Worm (Caenorhabditis elegans) whole organism, L3 larva: ENCODE data around the gene F56D6.12.
"Not testable (repeated sequence)": the region's sequence is repeated elsewhere in the genome, so short reads cannot be mapped to it uniquely, and the experiment has no call there.

Experiments used
- R02D3.7 ChIP-seq: fragments of 150-350 bp; optimal IDR thresholded peaks from 2 replicates; lab custom pipeline; 2014; ENCODE audit warnings: missing biosample characterization, missing genetic modification characterization
- aly-2 ChIP-seq: fragments of 150-350 bp; optimal IDR thresholded peaks from 2 replicates; lab custom pipeline; 2014; ENCODE audit warnings: missing biosample characterization, missing genetic modification characterization
- ama-1 ChIP-seq: fragments of 150-350 bp; optimal IDR thresholded peaks from 2 replicates; lab custom pipeline; 2018
- ceh-16 ChIP-seq: sonication (generic microtip); optimal IDR thresholded peaks from 2 replicates; lab custom pipeline; 2017; ENCODE audit warnings: missing biosample characterization, missing genetic modification characterization
- ceh-28 ChIP-seq: fragments of 150-350 bp; optimal IDR thresholded peaks from 2 replicates; lab custom pipeline; 2014; ENCODE audit warnings: missing biosample characterization, missing genetic modification reagents, missing genetic modification characterization
- ceh-82 ChIP-seq: fragments of 150-350 bp; optimal IDR thresholded peaks from 2 replicates; lab custom pipeline; 2014; ENCODE audit warnings: missing biosample characterization, missing genetic modification characterization
- ceh-9 ChIP-seq: sonication (generic microtip); optimal IDR thresholded peaks from 2 replicates; lab custom pipeline; 2018; ENCODE audit warnings: missing biosample characterization, missing genetic modification characterization
- egl-27 ChIP-seq: sonication (generic microtip); optimal IDR thresholded peaks from 4 replicates; lab custom pipeline; 2017; ENCODE audit warnings: missing biosample characterization, missing genetic modification reagents, missing genetic modification characterization
- elt-2 ChIP-seq: sonication (generic microtip); optimal IDR thresholded peaks from 2 replicates; lab custom pipeline; 2016; ENCODE audit warnings: missing genetic modification reagents, mild to moderate bottlenecking, missing genetic modification characterization, missing compliant biosample characterization
- fkh-10 ChIP-seq: sonication (generic microtip); optimal IDR thresholded peaks from 2 replicates; lab custom pipeline; 2017; ENCODE audit warnings: missing biosample characterization, missing genetic modification reagents, missing genetic modification characterization
- fkh-2 ChIP-seq: fragments of 150-350 bp; optimal IDR thresholded peaks from 2 replicates; lab custom pipeline; 2014; ENCODE audit warnings: missing biosample characterization, missing genetic modification reagents, missing genetic modification characterization
- jun-1 ChIP-seq: fragments of 150-350 bp; optimal IDR thresholded peaks from 2 replicates; lab custom pipeline; 2014; ENCODE audit warnings: missing biosample characterization, missing genetic modification reagents, missing genetic modification characterization
- lin-39 ChIP-seq: fragments of 150-350 bp; optimal IDR thresholded peaks from 2 replicates; lab custom pipeline; 2018; ENCODE audit warnings: missing biosample characterization, missing genetic modification reagents, missing genetic modification characterization
- lsy-12 ChIP-seq: sonication (generic microtip); optimal IDR thresholded peaks from 2 replicates; lab custom pipeline; 2016; ENCODE audit warnings: mild to moderate bottlenecking, missing genetic modification characterization, missing compliant biosample characterization
- mdl-1 ChIP-seq: fragments of 150-350 bp; optimal IDR thresholded peaks from 2 replicates; lab custom pipeline; 2014; ENCODE audit warnings: missing biosample characterization, missing genetic modification characterization
- mml-1 ChIP-seq: fragments of 150-350 bp; sonication (generic microtip); optimal IDR thresholded peaks from 3 replicates; lab custom pipeline; 2014; ENCODE audit warnings: missing biosample characterization, missing genetic modification characterization
- nhr-11 ChIP-seq: fragments of 150-350 bp; optimal IDR thresholded peaks from 2 replicates; lab custom pipeline; 2014; ENCODE audit warnings: missing biosample characterization, missing genetic modification characterization
- nhr-12 ChIP-seq: fragments of 150-350 bp; optimal IDR thresholded peaks from 2 replicates; lab custom pipeline; 2014; ENCODE audit warnings: missing biosample characterization, missing genetic modification characterization
- nhr-237 ChIP-seq: fragments of 150-350 bp; optimal IDR thresholded peaks from 2 replicates; lab custom pipeline; 2014; ENCODE audit warnings: missing biosample characterization, missing genetic modification characterization
- nhr-25 ChIP-seq: sonication (generic microtip); optimal IDR thresholded peaks from 2 replicates; lab custom pipeline; 2017; ENCODE audit warnings: missing biosample characterization, missing genetic modification characterization
- nhr-28 ChIP-seq: fragments of 150-350 bp; optimal IDR thresholded peaks from 2 replicates; lab custom pipeline; 2014; ENCODE audit warnings: missing biosample characterization, missing genetic modification characterization
- nhr-76 ChIP-seq: fragments of 150-350 bp; sonication (generic microtip); optimal IDR thresholded peaks from 5 replicates; lab custom pipeline; 2014; ENCODE audit warnings: missing biosample characterization, missing genetic modification characterization
- pha-4 ChIP-seq: fragments of 150-350 bp; optimal IDR thresholded peaks from 2 replicates; lab custom pipeline; 2014; ENCODE audit warnings: missing biosample characterization, missing genetic modification reagents, missing genetic modification characterization
- pqm-1 ChIP-seq: fragments of 150-350 bp; optimal IDR thresholded peaks from 2 replicates; lab custom pipeline; 2017; ENCODE audit warnings: missing biosample characterization, missing genetic modification characterization, inconsistent platforms
- tbx-2 ChIP-seq: sonication (generic microtip); optimal IDR thresholded peaks from 2 replicates; lab custom pipeline; 2016; ENCODE audit warnings: mild to moderate bottlenecking, missing genetic modification characterization, missing compliant biosample characterization
- unc-39 ChIP-seq: sonication (generic microtip); optimal IDR thresholded peaks from 4 replicates; lab custom pipeline; 2017; ENCODE audit warnings: missing biosample characterization, missing genetic modification characterization
- unc-62 ChIP-seq: fragments of 150-350 bp; sonication (generic microtip); optimal IDR thresholded peaks from 4 replicates; lab custom pipeline; 2014; ENCODE audit warnings: missing biosample characterization, missing genetic modification reagents, missing genetic modification characterization
- zag-1 ChIP-seq: fragments of 150-350 bp; optimal IDR thresholded peaks from 2 replicates; lab custom pipeline; 2014; ENCODE audit warnings: missing biosample characterization, missing genetic modification characterization
- ztf-4 ChIP-seq: fragments of 150-350 bp; optimal IDR thresholded peaks from 2 replicates; lab custom pipeline; 2014; ENCODE audit warnings: missing biosample characterization, missing genetic modification characterization

The F56D6.12 gene

ce11 chrIV:3918160-3918559 lies 10.2 kb downstream of the F56D6.12 start, which contains the start of gene F56D6.23:
Gene F56D6.23 (plus strand): TSS chrIV:3918460.
- TF ChIP-seq nhr-28: no peak
- TF ChIP-seq egl-27 (tag; lab: Kevin White, UChicago): no peak
- TF ChIP-seq aly-2 (tag; lab: Kevin White, UChicago): no peak
- no peak for TF ChIP-seq lin-39 (tag; lab: Kevin White, UChicago)
- no peak for TF ChIP-seq ceh-9 (tag; lab: Kevin White, UChicago)
- no peak for TF ChIP-seq mdl-1 (tag; lab: Kevin White, UChicago)
- TF ChIP-seq lsy-12 (tag; lab: Kevin White, UChicago): no peak
- TF ChIP-seq nhr-76 (tag; lab: Kevin White, UChicago): no peak
- no peak for TF ChIP-seq ceh-28 (tag; lab: Kevin White, UChicago)
- no peak for TF ChIP-seq unc-39 (tag; lab: Kevin White, UChicago)
- TF ChIP-seq fkh-2 (tag; lab: Kevin White, UChicago): no peak
- TF ChIP-seq nhr-12 (tag; lab: Kevin White, UChicago): no peak
- no peak for TF ChIP-seq ama-1 (lab: Kevin White, UChicago)
- no peak for TF ChIP-seq nhr-237
- TF ChIP-seq zag-1 (tag; lab: Kevin White, UChicago): no peak
- no peak for TF ChIP-seq pha-4
- TF ChIP-seq nhr-25 (tag; lab: Kevin White, UChicago): no peak
- TF ChIP-seq nhr-11 (tag; lab: Kevin White, UChicago): no peak

- TF ChIP-seq fkh-10 (GFP tag; lab: Kevin White, UChicago) (no peak), egl-27 (tag; lab: Kevin White, UChicago) (no peak)
- TF ChIP-seq, all 47 proteins: peak for 0
These were observed 11.6 kb downstream of the F56D6.12 start, which contains the start of gene srz-19 for ce11 chrIV:3919506-3919905. Gene srz-19 (plus strand): TSS chrIV:3919806.

- TF ChIP-seq nhr-28: no peak
- peak; percentile 45 for TF ChIP-seq pqm-1 (tag; lab: Kevin White, UChicago)
- peak; percentile 84 for TF ChIP-seq elt-2 (tag; lab: Kevin White, UChicago)
- no peak for TF ChIP-seq aly-2 (tag; lab: Kevin White, UChicago)
- TF ChIP-seq ceh-16 (tag; lab: Kevin White, UChicago): no peak
- TF ChIP-seq jun-1: peak; percentile 2
- TF ChIP-seq, all 47 proteins: peak for 3
These were observed 14.0 kb downstream of the F56D6.12 start, which contains the start of gene clec-67 for ce11 chrIV:3921898-3922297. Gene clec-67 (plus strand): TSS chrIV:3922165.

- TF ChIP-seq mdl-1 (tag; lab: Kevin White, UChicago) (no peak), tbx-2 (tag; lab: Kevin White, UChicago) (no peak), lsy-12 (tag; lab: Kevin White, UChicago) (no peak), R02D3.7 (tag; lab: Kevin White, UChicago) (no peak), pqm-1 (tag; lab: Kevin White, UChicago) (no peak), ztf-4 (tag; lab: Kevin White, UChicago) (no peak), ama-1 (lab: Kevin White, UChicago) (no peak), ceh-16 (tag; lab: Kevin White, UChicago) (no peak), egl-27 (tag; lab: Kevin White, UChicago) (no peak), mml-1 (tag; lab: Kevin White, UChicago) (no peak), ceh-82 (tag; lab: Kevin White, UChicago) (no peak), zag-1 (tag; lab: Kevin White, UChicago) (no peak), nhr-28 (no peak), fkh-10 (GFP tag; lab: Kevin White, UChicago) (no peak)
These were observed 18.2 kb downstream of the F56D6.12 start, which contains the start of gene clec-68 for ce11 chrIV:3926117-3926516. Gene clec-68 (plus strand): TSS chrIV:3926417.

ce11 chrIV:3932408-3932807 lies 24.5 kb downstream of the F56D6.12 start, which contains the start of gene clec-70:
Gene clec-70 (plus strand): TSS chrIV:3932708.
- TF ChIP-seq pqm-1, lsy-12, elt-2 (tag; lab: Kevin White, UChicago): not testable (repeated sequence)

- TF ChIP-seq elt-2 (tag; lab: Kevin White, UChicago): peak; percentile 6
- TF ChIP-seq unc-62 (GFP tag; lab: Kevin White, UChicago): no peak
These were observed 29.2 kb downstream of the F56D6.12 start, which contains the start of gene clec-71 for ce11 chrIV:3937097-3937496. Gene clec-71 (plus strand): TSS chrIV:3937458.
